Worm (Caenorhabditis elegans) whole organism, L4 larva: ENCODE measurements around the gene saeg-1.

Experiments used
- Y5F2A.4 ChIP-seq: fragments of 200-800 bp; sonication (Bioruptor generic); optimal IDR thresholded peaks from 2 replicates; lab custom pipeline; 2018; ENCODE audit warnings: mild to moderate bottlenecking, missing genetic modification characterization, missing compliant biosample characterization
- aly-2 ChIP-seq: sonication (generic microtip); optimal IDR thresholded peaks from 2 replicates; lab custom pipeline; 2018; ENCODE audit warnings: missing biosample characterization, missing genetic modification characterization
- ama-1 ChIP-seq: fragments of 150-350 bp; optimal IDR thresholded peaks from 2 replicates; lab custom pipeline; 2014; ENCODE audit warnings: inconsistent platforms, mixed read lengths
- daf-19 ChIP-seq: fragments of 200-800 bp; sonication (Bioruptor generic); conservative IDR thresholded peaks from 2 replicates; pipeline ENCODE4 v1.3.6; 2022; ENCODE audit warnings: missing genetic modification characterization, missing compliant biosample characterization
- fkh-10 ChIP-seq: fragments of 150-350 bp; optimal IDR thresholded peaks from 2 replicates; lab custom pipeline; 2014; ENCODE audit warnings: missing biosample characterization, missing genetic modification reagents, missing genetic modification characterization
- hlh-30 ChIP-seq: sonication (generic microtip); optimal IDR thresholded peaks from 2 replicates; lab custom pipeline; 2017; ENCODE audit warnings: antibody characterized with exemption, mild to moderate bottlenecking, missing genetic modification characterization, missing compliant biosample characterization; ENCODE audit not compliant: insufficient read depth
- mep-1 ChIP-seq: fragments of 150-350 bp; sonication (generic microtip); optimal IDR thresholded peaks from 3 replicates; lab custom pipeline; 2014; ENCODE audit warnings: missing biosample characterization, missing genetic modification characterization
- nhr-11 ChIP-seq: fragments of 150-350 bp; optimal IDR thresholded peaks from 2 replicates; lab custom pipeline; 2014; ENCODE audit warnings: missing biosample characterization, missing genetic modification characterization
- unc-62 ChIP-seq, 3 experiments: fragments of 150-350 bp in 1 of 3; sonication (generic microtip); optimal IDR thresholded peaks in 2 of 3; peaks in 1 of 3; 1 replicate in 1 of 3; 2 replicates in 2 of 3; lab custom pipeline; 2014 to 2017; ENCODE audit warnings: missing biosample characterization in 3 of 3, missing genetic modification characterization in 3 of 3, missing genetic modification reagents in 3 of 3, missing genotype in 1 of 3

- no peak for TF ChIP-seq aly-2 (tag; lab: Kevin White, UChicago)
- TF ChIP-seq hlh-30: no peak
- TF ChIP-seq fkh-10: no peak
- TF ChIP-seq Y5F2A.4 (GFP tag; lab: Kevin White, UChicago): no peak
- no peak for TF ChIP-seq unc-62 (GFP tag; optimal IDR thresholded peaks at IDR 0.05 in 1 of 2; lab: Kevin White, UChicago)
- TF ChIP-seq unc-62 (tag; optimal IDR thresholded peaks at IDR 0.05; lab: Kevin White, UChicago): no peak
- no peak for TF ChIP-seq ama-1
- no peak for TF ChIP-seq mep-1 (tag; lab: Kevin White, UChicago)
- TF ChIP-seq daf-19 (GFP tag; lab: Robert Waterston, UW): no peak
- no peak for TF ChIP-seq nhr-11
Observed at ce11 chrV:10909959-10910358, 44.5 kb upstream of the saeg-1 start.
